Worm (Caenorhabditis elegans): ENCODE measurements around the gene kqt-3.

kqt-3 gene

ce11 chrII:13721218-13721617, 25.1 kb downstream of the kqt-3 start, which contains the start of gene sre-46:
TSS of gene sre-46 (minus strand) at chrII:13721318.
- TF ChIP-seq ceh-36 (tag; optimal IDR thresholded peaks at IDR 0.05) (no peak), hmbx-1 (tag; optimal IDR thresholded peaks at IDR 0.05) (no peak), F13C5.2 (tag; optimal IDR thresholded peaks at IDR 0.05) (no peak), tbx-11 (GFP tag; IDR thresholded peaks at IDR 0.05) (no peak), flt-1 (GFP tag; IDR thresholded peaks at IDR 0.05) (no peak), aly-1 (tag; optimal IDR thresholded peaks at IDR 0.05) (no peak), hmg-4 (GFP tag; optimal IDR thresholded peaks at IDR 0.05) (no peak), hnd-1 (tag; optimal IDR thresholded peaks at IDR 0.05) (no peak), tra-4 (tag; optimal IDR thresholded peaks at IDR 0.05) (no peak), pes-1 (GFP tag; IDR thresholded peaks at IDR 0.05) (no peak), ama-1 (optimal IDR thresholded peaks at IDR 0.05) (no peak), B0310.2 (tag; optimal IDR thresholded peaks at IDR 0.05) (no peak), sea-1 (GFP tag; conservative IDR thresholded peaks at IDR 0.05) (no peak), scrt-1 (GFP tag; IDR thresholded peaks at IDR 0.05) (no peak), ceh-13 (GFP tag; optimal IDR thresholded peaks at IDR 0.05) (no peak), tbx-37 (GFP tag; conservative IDR thresholded peaks at IDR 0.05) (no peak)

- no peak for TF ChIP-seq tra-4 (tag; optimal IDR thresholded peaks at IDR 0.05)
- no peak for TF ChIP-seq F13C5.2 (tag; optimal IDR thresholded peaks at IDR 0.05)
- no peak for TF ChIP-seq flt-1 (GFP tag; IDR thresholded peaks at IDR 0.05)
- TF ChIP-seq ceh-36 (tag; optimal IDR thresholded peaks at IDR 0.05) = no peak
- no peak for TF ChIP-seq hmbx-1 (tag; optimal IDR thresholded peaks at IDR 0.05)
- TF ChIP-seq B0310.2 (tag; optimal IDR thresholded peaks at IDR 0.05) = no peak
- TF ChIP-seq hmg-4 (GFP tag; optimal IDR thresholded peaks at IDR 0.05) = no peak
- TF ChIP-seq sea-1 (GFP tag; conservative IDR thresholded peaks at IDR 0.05) = no peak
- no peak for TF ChIP-seq ama-1 (optimal IDR thresholded peaks at IDR 0.05)
- TF ChIP-seq hnd-1 (tag; optimal IDR thresholded peaks at IDR 0.05) = no peak
- TF ChIP-seq tbx-11 (GFP tag; IDR thresholded peaks at IDR 0.05) = no peak
- no peak for TF ChIP-seq ets-7 (tag; optimal IDR thresholded peaks at IDR 0.05)
- TF ChIP-seq aly-1 (tag; optimal IDR thresholded peaks at IDR 0.05) = no peak
- no peak for TF ChIP-seq tbx-37 (GFP tag; conservative IDR thresholded peaks at IDR 0.05)
- TF ChIP-seq ceh-13 (GFP tag; optimal IDR thresholded peaks at IDR 0.05) = no peak
- no peak for TF ChIP-seq scrt-1 (GFP tag; IDR thresholded peaks at IDR 0.05)
- no peak for TF ChIP-seq pes-1 (GFP tag; IDR thresholded peaks at IDR 0.05)
Measured at ce11 chrII:13722763-13723162, 26.7 kb downstream of the kqt-3 start, which contains the start of gene Y54G9A.5. TSS of gene Y54G9A.5 (plus strand) at chrII:13723007.

DNA sequence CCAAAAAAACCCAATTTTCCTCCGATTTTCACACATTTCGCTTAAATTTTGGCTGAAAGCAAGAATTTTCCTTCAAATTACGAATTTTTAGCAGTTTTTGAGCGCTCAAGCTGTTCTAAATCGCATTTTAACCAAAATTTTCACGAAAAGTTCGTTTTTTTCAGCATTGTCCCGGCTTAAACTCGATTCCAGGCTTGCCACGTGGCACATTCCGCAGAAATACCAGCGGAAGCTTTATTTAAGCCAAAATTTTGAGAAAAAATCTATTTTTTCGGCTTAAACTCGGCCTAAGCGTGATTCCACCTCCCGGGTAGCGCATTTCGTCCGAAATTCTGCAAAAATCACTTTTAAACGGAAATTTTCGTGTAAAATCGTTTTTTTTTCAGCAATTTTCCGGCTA, 27.7 kb downstream of the kqt-3 start:
- TF ChIP-seq tbx-11 (GFP tag; IDR thresholded peaks at IDR 0.05) (no peak), hnd-1 (tag; optimal IDR thresholded peaks at IDR 0.05) (no peak), aly-1 (tag; optimal IDR thresholded peaks at IDR 0.05) (no peak), tbx-37 (GFP tag; conservative IDR thresholded peaks at IDR 0.05) (no peak), ama-1 (optimal IDR thresholded peaks at IDR 0.05) (no peak), ceh-13 (GFP tag; optimal IDR thresholded peaks at IDR 0.05) (no peak), ets-7 (tag; optimal IDR thresholded peaks at IDR 0.05) (no peak), tra-4 (tag; optimal IDR thresholded peaks at IDR 0.05) (no peak), B0310.2 (tag; optimal IDR thresholded peaks at IDR 0.05) (no peak), hmg-4 (GFP tag; optimal IDR thresholded peaks at IDR 0.05) (no peak), flt-1 (GFP tag; IDR thresholded peaks at IDR 0.05) (no peak), hmbx-1 (tag; optimal IDR thresholded peaks at IDR 0.05) (no peak)

DNA sequence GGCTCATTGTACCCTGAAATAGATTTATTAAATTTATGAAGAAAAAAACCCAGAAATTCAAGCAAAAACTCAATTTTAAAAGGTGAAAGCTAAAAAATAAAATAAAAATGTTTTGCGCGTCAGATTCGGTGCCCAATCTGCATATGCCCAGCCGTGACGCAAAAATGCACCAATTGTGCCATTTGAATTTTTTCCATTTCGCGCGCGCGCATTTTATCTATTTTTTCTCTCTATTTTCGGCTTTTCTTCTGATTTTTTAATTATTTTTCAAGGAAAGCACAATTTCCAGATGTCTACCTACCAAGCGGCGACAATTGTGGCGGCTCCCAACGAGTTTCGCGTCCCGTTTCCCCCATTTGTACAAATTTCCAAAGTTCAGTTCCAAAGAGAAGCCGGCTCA, 29.7 kb downstream of the kqt-3 start, which contains the start of the genes Y54G9A.7 and bub-3:
Gene Y54G9A.7, minus strand, starts transcription at position 7 of the 400 bp plus-strand sequence.
Gene bub-3, plus strand, starts transcription at position 270 of the 400 bp plus-strand sequence.
- TF ChIP-seq ceh-13 (GFP tag; optimal IDR thresholded peaks at IDR 0.05) (no peak), hmg-4 (GFP tag; optimal IDR thresholded peaks at IDR 0.05) (no peak), tra-4 (tag; optimal IDR thresholded peaks at IDR 0.05) (no peak), scrt-1 (GFP tag; IDR thresholded peaks at IDR 0.05) (no peak), tbx-37 (GFP tag; conservative IDR thresholded peaks at IDR 0.05) (no peak), ama-1 (optimal IDR thresholded peaks at IDR 0.05) (no peak), hmbx-1 (tag; optimal IDR thresholded peaks at IDR 0.05) (no peak), ceh-36 (tag; optimal IDR thresholded peaks at IDR 0.05) (no peak), sea-1 (GFP tag; conservative IDR thresholded peaks at IDR 0.05) (no peak), hnd-1 (tag; optimal IDR thresholded peaks at IDR 0.05) (no peak), F13C5.2 (tag; optimal IDR thresholded peaks at IDR 0.05) (no peak)

- TF ChIP-seq tbx-37 (GFP tag; conservative IDR thresholded peaks at IDR 0.05) = no peak
- no peak for TF ChIP-seq ceh-36 (tag; optimal IDR thresholded peaks at IDR 0.05)
- no peak for TF ChIP-seq ama-1 (optimal IDR thresholded peaks at IDR 0.05)
- no peak for TF ChIP-seq pes-1 (GFP tag; IDR thresholded peaks at IDR 0.05)
Measured at ce11 chrII:13729416-13729815, 33.3 kb downstream of the kqt-3 start, which contains the start of gene Y54G9A.9. TSS of gene Y54G9A.9 (plus strand) at chrII:13729716.

DNA sequence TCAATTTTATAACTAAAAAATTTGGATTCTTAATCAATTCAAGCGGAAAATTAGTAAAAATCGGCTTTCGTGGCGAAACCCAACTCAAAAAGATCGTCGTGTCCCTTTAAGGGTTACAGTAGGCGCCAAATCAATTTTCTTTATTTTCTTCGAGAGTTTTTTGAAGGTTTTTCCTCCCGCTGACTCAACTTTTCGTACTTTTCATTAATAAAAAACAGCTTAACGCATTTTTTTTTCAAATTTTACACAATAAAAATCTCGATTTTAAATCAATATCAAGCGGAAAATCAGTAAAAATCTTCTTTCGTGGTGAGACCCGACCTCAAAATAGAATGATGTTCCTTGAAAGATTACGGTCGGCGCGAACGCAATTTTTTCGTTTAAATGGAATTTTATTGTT, 36.1 kb downstream of the kqt-3 start:
- TF ChIP-seq F13C5.2 (tag; optimal IDR thresholded peaks at IDR 0.05) (no peak), flt-1 (GFP tag; IDR thresholded peaks at IDR 0.05) (no peak), aly-1 (tag; optimal IDR thresholded peaks at IDR 0.05) (no peak), ceh-36 (tag; optimal IDR thresholded peaks at IDR 0.05) (no peak), ets-7 (tag; optimal IDR thresholded peaks at IDR 0.05) (no peak), B0310.2 (tag; optimal IDR thresholded peaks at IDR 0.05) (no peak), ama-1 (optimal IDR thresholded peaks at IDR 0.05) (no peak), hnd-1 (tag; optimal IDR thresholded peaks at IDR 0.05) (no peak), tra-4 (tag; optimal IDR thresholded peaks at IDR 0.05) (no peak), hmg-4 (GFP tag; optimal IDR thresholded peaks at IDR 0.05) (no peak), tbx-11 (GFP tag; IDR thresholded peaks at IDR 0.05) (no peak), tbx-37 (GFP tag; conservative IDR thresholded peaks at IDR 0.05) (no peak)

DNA sequence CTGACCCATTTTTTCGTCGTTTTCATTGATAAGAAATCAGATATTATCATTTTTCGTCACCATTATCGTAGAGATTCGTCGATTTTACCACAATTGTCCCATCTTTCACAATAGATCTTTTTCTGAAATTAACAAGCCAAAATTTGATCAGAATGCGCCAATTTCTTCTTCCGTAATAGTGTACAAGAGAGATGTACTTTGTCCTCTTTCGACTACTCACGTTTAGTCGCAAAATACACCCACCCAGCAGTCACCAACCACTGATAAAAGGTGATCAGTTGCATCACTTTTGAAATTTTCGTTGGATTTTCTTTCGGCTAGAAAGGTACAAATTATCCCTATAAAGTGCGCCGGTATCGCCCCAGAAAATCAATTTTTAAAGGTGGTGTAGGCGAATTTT, 36.5 kb downstream of the kqt-3 start:
- TF ChIP-seq hmbx-1 (tag; optimal IDR thresholded peaks at IDR 0.05) (no peak), tbx-37 (GFP tag; conservative IDR thresholded peaks at IDR 0.05) (no peak), flt-1 (GFP tag; IDR thresholded peaks at IDR 0.05) (no peak), sea-1 (GFP tag; conservative IDR thresholded peaks at IDR 0.05) (no peak), ceh-36 (tag; optimal IDR thresholded peaks at IDR 0.05) (no peak), tbx-11 (GFP tag; IDR thresholded peaks at IDR 0.05) (no peak), scrt-1 (GFP tag; IDR thresholded peaks at IDR 0.05) (no peak), hmg-4 (GFP tag; optimal IDR thresholded peaks at IDR 0.05) (no peak), tra-4 (tag; optimal IDR thresholded peaks at IDR 0.05) (no peak)

Measured in whole organism, early embryonic.